Fruit fly (Drosophila melanogaster): ENCODE data around the gene CG11085.

Gene CG11085

dm6 chrX:12664117-12664783, 48.1 kb downstream of the CG11085 start:
- TF ChIP-seq Myc (optimal IDR thresholded peaks at IDR 0.05) (peak; percentile 66), Hr83 (GFP tag; optimal IDR thresholded peaks at IDR 0.05; ENCODE audit: poor library complexity, severe bottlenecking) (no peak), woc (GFP tag; optimal IDR thresholded peaks at IDR 0.05) (peak; percentile 41), fru (GFP tag; optimal IDR thresholded peaks at IDR 0.05) (peak; percentile 14), Hr78 (GFP tag; optimal IDR thresholded peaks at IDR 0.05) (no peak), N (GFP tag; optimal IDR thresholded peaks at IDR 0.05) (no peak), CrebA (GFP tag; optimal IDR thresholded peaks at IDR 0.05; ENCODE audit: borderline replicate concordance) (no peak), Sp1 (GFP tag; optimal IDR thresholded peaks at IDR 0.05) (no peak), h (GFP tag; optimal IDR thresholded peaks at IDR 0.05) (no peak)

- TF ChIP-seq GATAd (GFP tag; optimal IDR thresholded peaks at IDR 0.05) = peak; percentile 42
- peak; percentile 82 for TF ChIP-seq fru (GFP tag; optimal IDR thresholded peaks at IDR 0.05)
- peak; percentile 87 for TF ChIP-seq h (GFP tag; optimal IDR thresholded peaks at IDR 0.05)
- peak; percentile 94 for TF ChIP-seq Sp1 (GFP tag; optimal IDR thresholded peaks at IDR 0.05)
- TF ChIP-seq usp (GFP tag; optimal IDR thresholded peaks at IDR 0.05) = no peak
- no peak for TF ChIP-seq jim (GFP tag; optimal IDR thresholded peaks at IDR 0.05)
- TF ChIP-seq lola (GFP tag; optimal IDR thresholded peaks at IDR 0.05) = no peak
- peak; percentile 88 for TF ChIP-seq dmrt93B (GFP tag; optimal IDR thresholded peaks at IDR 0.05)
- TF ChIP-seq CG9705 (GFP tag; optimal IDR thresholded peaks at IDR 0.05) = peak; percentile 66
- TF ChIP-seq rgr (GFP tag; optimal IDR thresholded peaks at IDR 0.05) = peak; percentile 93
- TF ChIP-seq CrebA (GFP tag; optimal IDR thresholded peaks at IDR 0.05; ENCODE audit: borderline replicate concordance) = peak; percentile 22
- TF ChIP-seq psq (GFP tag; optimal IDR thresholded peaks at IDR 0.05) = peak; percentile 86
- peak; percentile 19 for TF ChIP-seq Hr83 (GFP tag; optimal IDR thresholded peaks at IDR 0.05; ENCODE audit: poor library complexity, severe bottlenecking)
- no peak for TF ChIP-seq dsf (GFP tag; optimal IDR thresholded peaks at IDR 0.05; ENCODE audit: borderline replicate concordance)
- no peak for TF ChIP-seq Abd-B (GFP tag; optimal IDR thresholded peaks at IDR 0.05)
- no peak for TF ChIP-seq Dfd (GFP tag; optimal IDR thresholded peaks at IDR 0.05)
- TF ChIP-seq foxo (GFP tag; optimal IDR thresholded peaks at IDR 0.05) = peak in 1 of 2 experiments; percentile 94
- peak; percentile 69 to 91 for TF ChIP-seq dl (GFP tag; optimal IDR thresholded peaks at IDR 0.05; ENCODE audit: insufficient read depth in 1 of 2, partially characterized antibody in 2 of 2)
- TF ChIP-seq Myc (optimal IDR thresholded peaks at IDR 0.05) = no peak
- TF ChIP-seq N (GFP tag; optimal IDR thresholded peaks at IDR 0.05) = no peak
- peak; percentile 81 for TF ChIP-seq brk (GFP tag; optimal IDR thresholded peaks at IDR 0.05)
- TF ChIP-seq CG32264 (GFP tag; optimal IDR thresholded peaks at IDR 0.05) = peak; percentile 58
- TF ChIP-seq sv (GFP tag; optimal IDR thresholded peaks at IDR 0.05) = peak; percentile 25
- TF ChIP-seq ey (GFP tag; optimal IDR thresholded peaks at IDR 0.05) = peak; percentile 88
- peak; percentile 27 for TF ChIP-seq Rel (GFP tag; optimal IDR thresholded peaks at IDR 0.05)
- TF ChIP-seq Rel (tag; optimal IDR thresholded peaks at IDR 0.05) = peak; percentile 67
- no peak for TF ChIP-seq pan (optimal IDR thresholded peaks at IDR 0.05)
- TF ChIP-seq HLH106 (tag; optimal IDR thresholded peaks at IDR 0.05) = peak; percentile 95
- TF ChIP-seq Jra (GFP tag; optimal IDR thresholded peaks at IDR 0.05) = peak; percentile 9
- TF ChIP-seq br (GFP tag; optimal IDR thresholded peaks at IDR 0.05) = peak; percentile 80
- no peak for TF ChIP-seq Vsx2 (GFP tag; optimal IDR thresholded peaks at IDR 0.05; ENCODE audit: partially characterized antibody)
- peak; percentile 76 for TF ChIP-seq tai (GFP tag; optimal IDR thresholded peaks at IDR 0.05)
- TF ChIP-seq Dif (GFP tag; optimal IDR thresholded peaks at IDR 0.05; ENCODE audit: partially characterized antibody) = peak; percentile 90
- TF ChIP-seq Hr78 (GFP tag; optimal IDR thresholded peaks at IDR 0.05) = no peak
- peak; percentile 82 for TF ChIP-seq sage (GFP tag; optimal IDR thresholded peaks at IDR 0.05)
- TF ChIP-seq Mio (GFP tag; optimal IDR thresholded peaks at IDR 0.05) = no peak
- TF ChIP-seq Hnf4 (GFP tag; optimal IDR thresholded peaks at IDR 0.05) = peak; percentile 90
- TF ChIP-seq OdsH (GFP tag; optimal IDR thresholded peaks at IDR 0.05) = peak; percentile 88
- TF ChIP-seq woc (GFP tag; optimal IDR thresholded peaks at IDR 0.05) = peak; percentile 53
Measured at dm6 chrX:12665112-12665795, 49.1 kb downstream of the CG11085 start.
